Worm (Caenorhabditis elegans): ENCODE results near the gene lonp-2.

- TF ChIP-seq unc-39 (tag; optimal IDR thresholded peaks at IDR 0.05) (no peak), unc-62 (GFP tag; optimal IDR thresholded peaks at IDR 0.05) (no peak), ZK546.5 (tag; optimal IDR thresholded peaks at IDR 0.05) (no peak)
Measured at ce11 chrIII:12061413-12061812, 46.2 kb upstream of the lonp-2 start, which contains the start of gene zyg-8.

Measured in whole organism, L2 larva.